Fruit fly (Drosophila melanogaster) S2 (cell line): ENCODE results near the gene CG11470.

Source experiments
- CG8478 ChIP-seq: fragments of >200 bp; optimal IDR thresholded peaks from 2 replicates; lab custom pipeline; 2018
- CTCF ChIP-seq, 2 experiments: fragments of >200 bp; optimal IDR thresholded peaks; 2 replicates each; lab custom pipeline; 2018

DNA sequence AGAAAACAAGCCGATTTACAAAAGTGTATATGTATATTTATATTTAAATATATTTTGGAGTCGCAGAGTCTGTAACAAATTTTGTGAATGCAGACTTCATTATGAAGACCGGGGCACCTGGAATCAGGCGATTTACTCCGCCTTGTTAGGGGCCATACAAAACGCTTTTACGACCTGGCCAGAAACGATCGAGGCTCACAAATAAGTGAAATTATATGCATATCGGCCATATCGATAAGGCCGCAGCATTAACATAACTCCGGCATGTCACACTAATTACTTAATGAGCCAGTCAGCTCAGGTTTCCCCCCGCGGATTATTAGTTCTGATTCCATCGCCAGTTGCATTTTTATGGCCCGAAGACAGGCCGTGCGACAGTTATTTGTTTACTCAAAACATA lies 27.0 kb downstream of the CG11470 start:
- TF ChIP-seq CTCF (optimal IDR thresholded peaks at IDR 0.05; lab: Kevin White, UChicago) (no peak), CG8478 (lab: Kevin White, UChicago) (no peak)
